Worm (Caenorhabditis elegans) whole organism, L4 larva: ENCODE data around the gene gcy-27.

Experiments
- lin-13 ChIP-seq: fragments of 150-350 bp; optimal IDR thresholded peaks from 2 replicates; lab custom pipeline; 2014; ENCODE audit warnings: missing biosample characterization, missing genetic modification reagents, missing genetic modification characterization
- nhr-25 ChIP-seq: sonication (generic microtip); optimal IDR thresholded peaks from 2 replicates; lab custom pipeline; 2017; ENCODE audit warnings: missing genetic modification characterization, mild to moderate bottlenecking, missing compliant biosample characterization, antibody characterized with exemption, moderate library complexity, borderline replicate concordance; ENCODE audit not compliant: insufficient read depth
- nhr-6 ChIP-seq: fragments of 150-350 bp; optimal IDR thresholded peaks from 2 replicates; lab custom pipeline; 2014; ENCODE audit warnings: missing biosample characterization, missing genetic modification characterization
- skn-1 ChIP-seq: fragments of 150-350 bp; optimal IDR thresholded peaks from 2 replicates; lab custom pipeline; 2014; ENCODE audit warnings: missing biosample characterization, missing genetic modification characterization

DNA sequence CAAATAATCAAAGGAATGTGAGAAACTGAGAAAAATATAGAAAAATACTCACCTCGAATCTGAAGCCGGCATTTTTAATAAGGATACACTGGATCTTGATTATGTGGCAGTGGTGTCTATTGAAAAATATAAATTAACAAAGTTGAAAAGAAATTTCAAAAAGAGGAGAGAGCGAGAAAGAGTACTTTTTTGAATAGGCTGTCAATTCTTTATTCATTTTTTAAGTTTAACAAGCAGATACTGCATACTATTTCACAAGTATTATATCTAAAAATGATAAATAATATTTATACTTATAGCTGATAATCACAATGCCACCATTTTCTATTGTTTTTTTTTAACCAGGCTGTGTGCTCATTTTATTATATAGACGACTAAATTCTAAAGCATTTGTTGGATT lies 18.7 kb downstream of the gcy-27 start, which contains the start of gene npr-26:
- TF ChIP-seq nhr-6 (tag; lab: Kevin White, UChicago) (no peak), skn-1 (tag; lab: Kevin White, UChicago) (no peak), lin-13 (no peak), nhr-25 (tag; lab: Kevin White, UChicago) (no peak)
